Worm (Caenorhabditis elegans): ENCODE data around the gene T10H9.1.

The T10H9.1 gene

DNA sequence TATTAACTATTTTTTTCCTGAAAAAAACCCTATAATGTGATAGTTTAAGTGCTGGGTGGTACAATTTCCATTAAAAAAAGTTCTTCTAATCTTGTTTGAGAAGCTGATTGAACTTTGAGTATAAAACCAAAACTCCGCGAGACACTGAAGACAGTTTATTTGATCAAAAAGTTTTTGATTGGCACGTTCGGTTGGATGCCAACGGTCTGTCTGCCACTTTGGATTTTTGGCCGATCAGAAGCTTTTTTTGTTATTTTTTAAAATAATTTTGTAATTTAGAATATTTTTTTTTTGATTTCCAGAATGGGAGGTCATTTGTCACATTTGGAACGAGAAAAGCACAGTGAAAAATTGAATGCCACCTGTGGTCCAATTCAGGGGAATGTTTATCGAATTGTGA lies 20.1 kb downstream of the T10H9.1 start, which contains the start of gene cest-28:
cest-28 (plus strand) TSS at position 301 of the 400 bp plus-strand sequence.
- TF ChIP-seq dao-5 (tag; optimal IDR thresholded peaks at IDR 0.05) = no peak
- no peak for TF ChIP-seq W03F9.2 (tag; optimal IDR thresholded peaks at IDR 0.05)
- no peak for TF ChIP-seq him-1 (tag; optimal IDR thresholded peaks at IDR 0.05)

ce11 chrV:6673967-6674366 lies 24.6 kb downstream of the T10H9.1 start, which contains the start of gene cest-31:
cest-31 (plus strand) TSS chrV:6674267.
- no peak for TF ChIP-seq dao-5 (tag; optimal IDR thresholded peaks at IDR 0.05)
- no peak for TF ChIP-seq W03F9.2 (tag; optimal IDR thresholded peaks at IDR 0.05)
- TF ChIP-seq him-1 (tag; optimal IDR thresholded peaks at IDR 0.05) = no peak

ce11 chrV:6676158-6676849 lies 26.9 kb downstream of the T10H9.1 start, which contains the start of gene cest-34:
cest-34 (plus strand) TSS chrV:6676799.
- no peak for TF ChIP-seq him-1 (tag; optimal IDR thresholded peaks at IDR 0.05)
- TF ChIP-seq dao-5 (tag; optimal IDR thresholded peaks at IDR 0.05) = no peak
- no peak for TF ChIP-seq W03F9.2 (tag; optimal IDR thresholded peaks at IDR 0.05)

- TF ChIP-seq him-1 (tag; optimal IDR thresholded peaks at IDR 0.05) (no peak), W03F9.2 (tag; optimal IDR thresholded peaks at IDR 0.05) (no peak), dao-5 (tag; optimal IDR thresholded peaks at IDR 0.05) (no peak)
Measured at ce11 chrV:6681501-6681900, 32.1 kb downstream of the T10H9.1 start, which contains the start of gene egl-46. egl-46 (minus strand) TSS chrV:6681573.

ce11 chrV:6683282-6683681 lies 33.9 kb downstream of the T10H9.1 start:
- TF ChIP-seq W03F9.2 (tag; optimal IDR thresholded peaks at IDR 0.05) (no peak), him-1 (tag; optimal IDR thresholded peaks at IDR 0.05) (no peak), dao-5 (tag; optimal IDR thresholded peaks at IDR 0.05) (no peak)

DNA sequence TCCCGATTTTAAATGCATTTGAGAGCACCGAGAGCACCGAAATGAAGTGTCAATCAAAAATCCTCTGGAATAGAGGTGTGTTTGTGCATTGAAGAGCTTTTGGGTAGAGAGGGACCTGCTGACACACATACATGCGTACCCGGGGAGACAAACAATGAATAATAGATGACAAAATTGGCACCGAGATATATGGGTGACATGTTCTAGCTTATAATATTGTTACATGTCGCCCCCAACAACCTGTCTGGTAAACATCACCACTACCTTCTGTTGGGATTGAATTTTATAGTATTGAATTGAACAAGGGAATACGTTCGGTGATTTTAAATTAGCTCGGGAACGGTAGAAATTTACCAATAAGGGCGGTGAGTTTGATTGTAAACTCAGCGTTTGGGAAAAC lies 34.3 kb downstream of the T10H9.1 start:
- TF ChIP-seq him-1 (tag; optimal IDR thresholded peaks at IDR 0.05) (no peak), dao-5 (tag; optimal IDR thresholded peaks at IDR 0.05) (no peak), W03F9.2 (tag; optimal IDR thresholded peaks at IDR 0.05) (no peak)

DNA sequence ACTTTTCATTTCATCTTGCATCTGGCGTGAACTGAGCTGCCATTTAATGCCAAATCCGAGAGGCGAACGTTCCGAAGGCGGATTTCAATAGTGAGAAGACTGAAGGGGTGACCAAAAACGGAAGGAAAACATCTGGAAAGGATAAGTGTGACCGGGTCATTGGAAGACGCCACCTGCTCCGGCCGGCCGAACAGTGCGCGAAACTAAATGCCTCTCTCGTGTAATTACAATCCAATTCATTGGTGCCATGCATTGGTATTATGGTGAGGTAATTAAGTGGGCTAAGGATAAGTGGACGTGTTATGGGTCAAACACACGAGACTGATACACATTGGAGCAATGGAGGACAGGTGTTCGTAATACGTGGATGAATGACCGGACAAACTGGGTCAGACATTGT lies 35.1 kb downstream of the T10H9.1 start:
- no peak for TF ChIP-seq him-1 (tag; optimal IDR thresholded peaks at IDR 0.05)
- no peak for TF ChIP-seq W03F9.2 (tag; optimal IDR thresholded peaks at IDR 0.05)
- TF ChIP-seq dao-5 (tag; optimal IDR thresholded peaks at IDR 0.05) = no peak

ce11 chrV:6685499-6685898 lies 36.1 kb downstream of the T10H9.1 start:
- TF ChIP-seq him-1 (tag; optimal IDR thresholded peaks at IDR 0.05) (no peak), W03F9.2 (tag; optimal IDR thresholded peaks at IDR 0.05) (no peak), dao-5 (tag; optimal IDR thresholded peaks at IDR 0.05) (no peak)

DNA sequence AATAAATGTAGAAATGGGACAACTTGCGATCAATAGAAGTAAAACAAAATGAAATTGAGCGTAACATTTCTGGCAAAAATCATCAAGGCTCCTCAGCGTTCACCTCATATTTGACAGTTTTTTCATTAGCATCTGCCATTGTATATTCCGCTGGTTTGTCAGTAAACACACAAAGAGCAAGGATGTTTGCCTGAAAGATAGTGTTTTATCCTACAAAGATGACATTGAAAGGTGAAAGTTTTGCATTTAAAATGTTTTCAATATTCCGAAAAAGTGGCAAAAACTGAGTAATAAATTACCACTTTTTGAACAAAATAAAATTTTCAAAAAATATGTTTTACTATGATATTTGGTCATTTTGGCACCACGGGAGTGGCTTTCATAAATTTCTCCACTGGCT lies 36.5 kb downstream of the T10H9.1 start:
- no peak for TF ChIP-seq dao-5 (tag; optimal IDR thresholded peaks at IDR 0.05)
- TF ChIP-seq him-1 (tag; optimal IDR thresholded peaks at IDR 0.05) = no peak
- no peak for TF ChIP-seq W03F9.2 (tag; optimal IDR thresholded peaks at IDR 0.05)

- TF ChIP-seq W03F9.2 (tag; optimal IDR thresholded peaks at IDR 0.05) (no peak), dao-5 (tag; optimal IDR thresholded peaks at IDR 0.05) (no peak), him-1 (tag; optimal IDR thresholded peaks at IDR 0.05) (no peak)
Measured at ce11 chrV:6688392-6688791, 39.0 kb downstream of the T10H9.1 start, which contains the start of gene K11G9.5. K11G9.5 (minus strand) TSS chrV:6688492.

DNA sequence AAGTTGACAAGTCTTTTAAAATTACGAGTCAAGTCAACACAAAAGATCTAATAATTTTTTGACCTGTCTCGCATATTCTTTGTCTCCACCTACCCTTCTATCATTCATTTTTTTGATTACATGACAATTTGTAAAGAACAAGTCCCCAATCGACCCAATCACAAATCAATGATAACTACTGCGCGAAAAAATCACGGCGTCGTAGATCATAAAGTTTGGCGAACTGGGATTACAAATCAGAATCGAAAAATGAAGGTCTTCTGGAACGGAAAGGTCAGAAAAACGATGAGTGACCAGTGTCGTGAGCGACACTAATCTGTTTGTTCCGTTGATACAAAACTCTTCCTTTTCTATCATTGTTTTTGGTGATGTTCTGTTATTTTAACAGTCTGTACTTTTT lies 40.7 kb downstream of the T10H9.1 start:
- no peak for TF ChIP-seq dao-5 (tag; optimal IDR thresholded peaks at IDR 0.05)

- TF ChIP-seq dao-5 (tag; optimal IDR thresholded peaks at IDR 0.05) (no peak), W03F9.2 (tag; optimal IDR thresholded peaks at IDR 0.05) (no peak), him-1 (tag; optimal IDR thresholded peaks at IDR 0.05) (no peak)
Measured at ce11 chrV:6691813-6692351, 42.5 kb downstream of the T10H9.1 start, which contains the start of gene mtl-1. mtl-1 (minus strand) TSS chrV:6691863.

DNA sequence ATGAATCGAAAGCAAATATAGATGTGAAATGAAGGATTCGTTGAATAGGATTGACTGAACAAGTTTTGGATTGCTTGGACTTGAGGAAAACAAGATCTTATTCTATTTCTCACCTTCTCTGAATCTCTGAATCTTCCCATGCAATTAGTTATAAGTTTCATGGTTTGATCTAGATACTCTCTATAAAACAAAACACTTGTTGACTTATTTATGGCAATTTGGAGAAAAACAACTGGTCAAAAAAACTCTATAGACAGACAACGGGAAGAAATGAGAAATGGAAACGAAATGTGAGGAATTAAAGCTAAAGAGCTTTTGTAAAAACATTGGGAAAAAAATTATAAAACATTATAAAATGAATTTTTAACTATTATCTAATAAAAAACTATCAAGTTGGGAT lies 45.3 kb downstream of the T10H9.1 start, which contains the start of gene W02F12.8:
W02F12.8 (minus strand) TSS at position 101 of the 400 bp plus-strand sequence.
- no peak for TF ChIP-seq him-1 (tag; optimal IDR thresholded peaks at IDR 0.05)
- TF ChIP-seq dao-5 (tag; optimal IDR thresholded peaks at IDR 0.05) = no peak
- no peak for TF ChIP-seq W03F9.2 (tag; optimal IDR thresholded peaks at IDR 0.05)

DNA sequence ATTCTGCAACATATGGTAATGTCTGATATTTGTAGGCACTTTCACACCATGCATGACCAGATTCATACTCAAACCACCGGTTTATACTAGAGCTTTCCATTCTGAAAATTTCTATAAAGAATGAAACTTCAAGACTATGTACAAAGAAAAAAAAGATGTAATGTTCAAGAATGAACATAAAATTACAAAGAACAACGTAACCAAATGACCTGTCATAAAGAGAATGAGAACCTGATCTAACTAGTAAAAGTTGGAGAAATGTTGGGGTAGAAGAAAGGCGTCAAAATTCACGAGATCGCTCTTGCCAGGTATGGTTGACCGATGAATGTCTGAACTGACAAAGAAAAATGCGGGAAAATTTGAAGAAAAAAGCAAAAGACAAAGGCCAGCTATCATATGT lies 48.1 kb downstream of the T10H9.1 start, which contains the start of gene W02F12.2:
W02F12.2 (minus strand) TSS at position 101 of the 400 bp plus-strand sequence.
- TF ChIP-seq W03F9.2 (tag; optimal IDR thresholded peaks at IDR 0.05) = no peak
- no peak for TF ChIP-seq dao-5 (tag; optimal IDR thresholded peaks at IDR 0.05)
- TF ChIP-seq him-1 (tag; optimal IDR thresholded peaks at IDR 0.05) = no peak
